Fruit fly (Drosophila melanogaster): ENCODE measurements around the gene CG5910.

dm6 chr3L:20446030-20446429 lies 3.8 kb downstream of the CG5910 start:
- TF ChIP-seq pan (optimal IDR thresholded peaks at IDR 0.05), result no peak
- TF ChIP-seq OdsH (GFP tag; optimal IDR thresholded peaks at IDR 0.05), result no peak
- TF ChIP-seq HLH106 (tag; optimal IDR thresholded peaks at IDR 0.05), result no peak
- TF ChIP-seq psq (GFP tag; optimal IDR thresholded peaks at IDR 0.05), result no peak
- no peak for TF ChIP-seq Hr78 (GFP tag; optimal IDR thresholded peaks at IDR 0.05)
- TF ChIP-seq Myc (optimal IDR thresholded peaks at IDR 0.05), result no peak
